Fruit fly (Drosophila melanogaster): Measurements from ENCODE around the gene CG31817.

The CG31817 gene

DNA sequence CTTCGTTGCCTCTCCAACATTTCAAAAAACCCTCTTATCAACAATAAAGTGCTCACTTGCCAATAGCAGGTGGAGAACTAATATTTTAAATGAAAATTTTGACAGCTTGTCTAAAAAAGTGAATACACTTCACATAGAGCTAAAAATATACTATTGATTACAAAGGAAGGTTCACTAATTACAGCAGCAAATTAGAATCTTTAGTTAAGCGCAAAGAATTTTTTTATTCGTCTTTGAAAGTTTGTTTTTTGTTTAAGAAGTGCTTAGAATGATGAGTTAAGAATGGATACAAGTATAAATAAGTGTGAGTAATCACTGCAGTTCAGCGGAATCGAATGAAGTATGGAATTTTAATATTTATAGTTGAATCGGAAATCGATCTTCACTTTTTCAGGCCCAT is 4.5 kb upstream of the CG31817 start, which contains the start of gene CG44405:
Gene CG44405, minus strand, starts transcription at position 101 of the 400 bp plus-strand sequence.
- TF ChIP-seq psq (optimal IDR thresholded peaks at IDR 0.05) = no peak
- no peak for TF ChIP-seq Sin3A (optimal IDR thresholded peaks at IDR 0.05)
- TF ChIP-seq h (optimal IDR thresholded peaks at IDR 0.05) = no peak
- no peak for TF ChIP-seq insv (optimal IDR thresholded peaks at IDR 0.05)
- no peak for TF ChIP-seq Myc (optimal IDR thresholded peaks at IDR 0.05)
- no peak for TF ChIP-seq ttk (optimal IDR thresholded peaks at IDR 0.05)

DNA sequence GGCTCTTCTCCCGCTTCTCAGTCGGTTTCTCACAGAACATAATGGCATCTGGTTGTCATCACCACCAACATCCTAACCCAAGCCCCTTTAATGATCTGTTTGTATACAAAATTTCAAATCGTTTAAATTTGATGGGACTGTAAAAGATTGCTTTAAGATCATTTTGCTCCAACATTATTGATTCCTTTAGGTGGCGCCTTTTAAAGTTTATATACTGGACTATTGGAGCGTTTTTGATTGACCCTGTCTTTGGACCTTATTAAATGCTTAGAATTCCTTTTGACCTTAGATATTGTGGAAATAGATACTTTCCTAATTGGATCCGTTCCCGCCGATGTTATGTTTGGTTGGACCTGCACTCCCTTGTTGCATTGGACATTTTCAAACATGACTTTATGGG is 2.6 kb upstream of the CG31817 start, which contains the start of gene CG42266:
Gene CG42266, minus strand, starts transcription at position 101 of the 400 bp plus-strand sequence.
- no peak for TF ChIP-seq psq (optimal IDR thresholded peaks at IDR 0.05)
- TF ChIP-seq insv (optimal IDR thresholded peaks at IDR 0.05) = no peak
- no peak for TF ChIP-seq ttk (optimal IDR thresholded peaks at IDR 0.05)
- TF ChIP-seq h (optimal IDR thresholded peaks at IDR 0.05) = no peak
- no peak for TF ChIP-seq Sin3A (optimal IDR thresholded peaks at IDR 0.05)
- no peak for TF ChIP-seq Myc (optimal IDR thresholded peaks at IDR 0.05)

DNA sequence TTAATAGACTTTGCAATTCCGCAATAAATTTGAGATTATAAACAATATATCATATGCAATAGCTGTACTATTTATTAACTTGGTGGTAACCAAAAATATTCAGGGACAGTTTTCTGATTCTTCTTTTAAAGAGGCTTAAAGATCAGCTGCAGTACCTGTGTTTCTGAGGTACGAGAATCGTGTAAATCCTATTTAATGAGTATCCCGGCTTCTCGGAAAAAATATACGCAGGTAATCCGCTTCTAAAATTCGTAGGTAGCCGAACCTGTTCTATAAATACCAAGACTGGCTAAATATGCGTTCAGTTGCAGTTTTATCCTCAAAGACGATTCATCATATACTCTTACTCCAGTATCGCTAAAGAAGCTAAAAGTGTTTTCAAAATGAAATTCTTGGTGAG is 8.1 kb downstream of the CG31817 start, which contains the start of gene CG4440:
Gene CG4440, plus strand, starts transcription at position 301 of the 400 bp plus-strand sequence.
- no peak for TF ChIP-seq psq (optimal IDR thresholded peaks at IDR 0.05)
- no peak for TF ChIP-seq insv (optimal IDR thresholded peaks at IDR 0.05)
- TF ChIP-seq Sin3A (optimal IDR thresholded peaks at IDR 0.05) = no peak
- TF ChIP-seq ttk (optimal IDR thresholded peaks at IDR 0.05) = no peak
- no peak for TF ChIP-seq h (optimal IDR thresholded peaks at IDR 0.05)
- TF ChIP-seq Myc (optimal IDR thresholded peaks at IDR 0.05) = no peak

DNA sequence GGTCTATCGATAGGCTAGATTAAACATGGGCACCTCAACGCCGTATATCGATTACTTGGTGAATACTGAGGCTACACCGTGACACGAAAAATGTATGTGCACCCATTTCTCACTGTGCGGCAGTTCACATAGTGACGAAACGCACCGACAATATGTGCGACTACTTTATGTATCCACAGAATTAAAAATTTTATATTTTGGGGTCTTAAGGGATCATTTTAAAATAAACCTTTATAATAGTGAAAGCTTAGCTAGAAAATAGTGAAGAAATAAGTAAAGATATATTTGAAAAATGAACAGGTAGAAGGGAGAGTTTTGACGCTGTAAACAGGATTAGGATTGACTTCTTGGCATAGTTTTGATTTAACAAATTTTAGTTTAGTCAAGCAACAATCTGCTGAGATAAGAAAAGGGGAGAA is 8.6 kb downstream of the CG31817 start, which contains the start of gene mRpL4:
Gene mRpL4, minus strand, starts transcription at position 31 of the 419 bp plus-strand sequence.
- no peak for TF ChIP-seq Sin3A (optimal IDR thresholded peaks at IDR 0.05)

DNA sequence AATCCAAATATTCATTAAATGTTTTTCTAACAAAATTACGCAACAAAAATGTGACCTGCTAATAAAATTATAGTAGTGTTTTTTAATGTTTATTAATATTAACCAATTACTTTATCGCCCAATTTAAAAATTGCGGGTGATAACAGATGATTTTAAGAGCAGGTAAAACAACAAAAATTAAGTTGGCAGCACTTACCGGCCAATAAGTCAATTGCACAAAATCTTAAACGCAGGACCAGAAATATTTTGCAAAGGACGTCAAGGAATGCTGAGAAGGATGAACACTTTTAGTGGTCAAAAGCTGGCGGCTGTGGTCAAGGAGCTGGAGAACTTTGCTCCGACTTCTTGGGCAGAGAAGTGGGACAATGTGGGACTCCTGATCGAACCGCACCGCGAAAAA is 10.8 kb downstream of the CG31817 start, which contains the start of gene CG4278:
Gene CG4278, plus strand, starts transcription at position 178 of the 400 bp plus-strand sequence.
- no peak for TF ChIP-seq Sin3A (optimal IDR thresholded peaks at IDR 0.05)
- TF ChIP-seq Myc (optimal IDR thresholded peaks at IDR 0.05) = no peak
- TF ChIP-seq ttk (optimal IDR thresholded peaks at IDR 0.05) = no peak
- TF ChIP-seq insv (optimal IDR thresholded peaks at IDR 0.05) = no peak
- no peak for TF ChIP-seq h (optimal IDR thresholded peaks at IDR 0.05)
- no peak for TF ChIP-seq psq (optimal IDR thresholded peaks at IDR 0.05)

DNA sequence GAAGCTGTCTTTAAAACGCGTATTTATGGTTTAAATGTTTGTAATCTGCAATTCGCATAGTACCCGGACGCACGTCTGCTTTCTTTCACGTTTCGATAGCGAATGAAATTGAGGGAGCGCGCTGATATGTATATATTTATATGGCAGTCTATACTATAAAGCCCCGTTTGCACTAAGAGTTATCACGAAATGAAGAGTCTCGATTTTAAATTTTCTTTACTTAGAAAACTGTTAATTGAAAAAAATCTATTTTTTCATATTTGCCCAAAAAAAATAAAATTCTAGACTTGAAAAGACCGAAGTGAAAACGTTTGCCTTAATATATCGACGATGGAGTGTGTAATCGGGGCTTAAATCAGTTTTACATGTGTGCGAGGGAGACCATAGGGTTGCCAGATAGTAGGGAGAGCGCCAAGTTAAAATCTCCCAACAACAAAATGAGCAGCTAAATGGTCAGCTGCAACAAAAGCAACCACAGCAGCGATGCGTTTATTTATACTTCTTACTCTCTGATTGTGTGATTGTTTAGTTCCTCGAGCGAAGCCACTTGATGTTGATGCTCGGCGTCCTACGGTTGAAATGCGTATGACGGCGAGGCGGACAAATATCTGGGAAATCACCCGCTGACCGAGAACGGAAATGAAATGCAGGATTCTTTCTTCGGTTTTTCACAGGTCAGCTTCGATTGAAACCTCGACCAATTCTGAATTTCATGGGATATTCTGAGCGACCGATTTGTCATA is 12.0 kb downstream of the CG31817 start, which contains the start of gene cact:
Gene cact, minus strand, starts transcription at position 693 of the 743 bp plus-strand sequence.
- TF ChIP-seq Sin3A (optimal IDR thresholded peaks at IDR 0.05) = no peak
- no peak for TF ChIP-seq psq (optimal IDR thresholded peaks at IDR 0.05)
- no peak for TF ChIP-seq insv (optimal IDR thresholded peaks at IDR 0.05)
- TF ChIP-seq h (optimal IDR thresholded peaks at IDR 0.05) = no peak
- no peak for TF ChIP-seq Myc (optimal IDR thresholded peaks at IDR 0.05)
- no peak for TF ChIP-seq ttk (optimal IDR thresholded peaks at IDR 0.05)

DNA sequence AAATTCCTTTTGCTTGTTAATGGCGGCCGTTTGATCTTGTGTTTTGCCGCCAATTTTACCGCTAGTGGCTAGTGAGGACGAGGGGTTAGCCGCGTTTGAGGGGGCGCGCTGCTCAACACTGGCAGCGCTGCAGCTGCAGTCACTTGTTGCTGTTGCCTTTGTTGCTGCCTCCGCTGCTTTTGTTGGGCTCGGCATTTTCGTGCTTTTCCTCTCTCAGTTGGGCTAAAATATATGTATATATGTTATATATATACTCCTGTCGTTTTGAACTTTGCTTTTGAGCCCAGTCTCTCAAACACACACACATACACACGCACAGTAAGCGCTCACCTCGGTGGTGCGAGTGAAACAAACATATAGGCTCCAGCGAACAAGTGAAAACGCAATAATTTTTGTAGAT is 12.9 kb downstream of the CG31817 start:
- TF ChIP-seq insv (optimal IDR thresholded peaks at IDR 0.05) (no peak), psq (optimal IDR thresholded peaks at IDR 0.05) (no peak), h (optimal IDR thresholded peaks at IDR 0.05) (no peak), Myc (optimal IDR thresholded peaks at IDR 0.05) (no peak), Sin3A (optimal IDR thresholded peaks at IDR 0.05) (no peak), ttk (optimal IDR thresholded peaks at IDR 0.05) (no peak)

DNA sequence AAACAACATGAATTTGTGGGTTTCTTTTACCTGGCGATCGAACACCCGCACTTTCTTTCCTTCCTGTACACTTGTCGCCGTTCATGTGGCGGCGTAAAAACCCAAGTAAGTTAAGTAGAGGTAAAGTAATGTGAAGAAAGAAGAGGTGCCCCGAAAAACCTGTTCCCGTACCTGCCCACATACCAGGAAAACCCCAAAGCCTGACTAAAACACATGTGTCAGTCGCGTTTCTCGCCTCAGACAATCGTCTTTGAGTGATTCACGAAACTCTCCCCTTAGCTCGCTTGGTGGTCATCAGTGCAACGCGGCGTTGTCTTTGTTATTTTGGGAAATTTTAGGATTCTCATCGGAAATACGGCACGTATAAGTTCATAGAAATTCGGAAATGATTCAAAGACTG is 14.1 kb downstream of the CG31817 start:
- no peak for TF ChIP-seq Myc (optimal IDR thresholded peaks at IDR 0.05)
- no peak for TF ChIP-seq insv (optimal IDR thresholded peaks at IDR 0.05)
- no peak for TF ChIP-seq Sin3A (optimal IDR thresholded peaks at IDR 0.05)
- no peak for TF ChIP-seq psq (optimal IDR thresholded peaks at IDR 0.05)
- TF ChIP-seq ttk (optimal IDR thresholded peaks at IDR 0.05) = no peak
- TF ChIP-seq h (optimal IDR thresholded peaks at IDR 0.05) = no peak

DNA sequence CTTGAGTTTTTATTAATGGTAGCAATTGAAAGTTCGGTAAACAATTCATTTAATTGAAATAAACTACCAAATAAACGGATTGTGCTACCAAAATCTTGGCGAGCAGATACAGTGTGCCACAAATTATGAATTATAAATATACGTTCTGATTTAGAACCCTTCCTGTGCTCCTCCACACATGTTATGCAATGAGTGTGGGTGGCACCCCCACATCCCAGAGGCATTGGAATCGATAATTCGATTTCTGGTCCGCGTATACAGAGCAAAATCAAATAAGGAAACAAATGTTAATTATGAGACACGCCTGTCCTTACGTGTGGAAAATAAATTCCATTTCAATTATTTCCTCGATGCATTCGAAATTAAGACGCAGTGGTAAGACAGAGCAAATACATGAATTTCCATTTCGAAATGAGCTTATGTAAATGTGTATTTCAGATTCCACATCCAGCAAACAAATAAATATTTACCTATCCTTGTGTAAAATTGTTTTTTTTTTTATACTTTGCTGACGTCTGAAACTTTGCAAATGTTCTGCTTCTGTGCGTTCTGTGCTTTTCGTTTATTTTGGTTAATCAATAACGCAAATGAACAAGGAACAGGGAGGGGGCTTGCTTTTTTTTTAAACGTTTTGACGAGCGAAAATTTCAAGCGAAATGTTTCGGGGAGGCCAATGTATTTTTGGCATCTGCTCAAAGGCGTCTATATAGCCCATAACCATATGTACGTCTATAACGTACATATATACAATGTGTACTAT is 15.6 kb downstream of the CG31817 start:
- no peak for TF ChIP-seq psq (optimal IDR thresholded peaks at IDR 0.05)
- no peak for TF ChIP-seq ttk (optimal IDR thresholded peaks at IDR 0.05)
- TF ChIP-seq insv (optimal IDR thresholded peaks at IDR 0.05) = no peak
- TF ChIP-seq h (optimal IDR thresholded peaks at IDR 0.05) = no peak
- TF ChIP-seq Sin3A (optimal IDR thresholded peaks at IDR 0.05) = no peak
- no peak for TF ChIP-seq Myc (optimal IDR thresholded peaks at IDR 0.05)

DNA sequence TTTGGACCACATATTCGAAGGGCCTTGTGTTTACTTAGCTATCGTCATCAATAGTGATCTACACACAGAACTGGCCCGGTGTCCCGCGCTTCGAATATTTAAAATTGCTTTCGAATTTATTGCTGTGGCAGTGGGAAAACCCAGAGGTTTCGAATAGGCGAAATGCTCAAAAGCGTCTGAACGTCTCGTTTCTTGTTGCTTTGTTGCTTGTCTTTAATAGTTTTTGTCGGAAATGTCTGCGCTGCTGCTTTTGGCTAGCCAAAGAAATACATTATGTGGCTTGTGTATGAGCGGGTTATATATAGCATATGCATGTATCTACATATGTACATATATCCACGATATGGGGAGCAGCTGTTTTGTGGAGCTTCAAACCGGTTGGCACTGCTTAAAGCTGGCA is 16.5 kb downstream of the CG31817 start:
- TF ChIP-seq ttk (optimal IDR thresholded peaks at IDR 0.05) = no peak
- no peak for TF ChIP-seq h (optimal IDR thresholded peaks at IDR 0.05)
- TF ChIP-seq Sin3A (optimal IDR thresholded peaks at IDR 0.05) = no peak
- TF ChIP-seq psq (optimal IDR thresholded peaks at IDR 0.05) = no peak
- TF ChIP-seq insv (optimal IDR thresholded peaks at IDR 0.05) = no peak
- TF ChIP-seq Myc (optimal IDR thresholded peaks at IDR 0.05) = no peak

DNA sequence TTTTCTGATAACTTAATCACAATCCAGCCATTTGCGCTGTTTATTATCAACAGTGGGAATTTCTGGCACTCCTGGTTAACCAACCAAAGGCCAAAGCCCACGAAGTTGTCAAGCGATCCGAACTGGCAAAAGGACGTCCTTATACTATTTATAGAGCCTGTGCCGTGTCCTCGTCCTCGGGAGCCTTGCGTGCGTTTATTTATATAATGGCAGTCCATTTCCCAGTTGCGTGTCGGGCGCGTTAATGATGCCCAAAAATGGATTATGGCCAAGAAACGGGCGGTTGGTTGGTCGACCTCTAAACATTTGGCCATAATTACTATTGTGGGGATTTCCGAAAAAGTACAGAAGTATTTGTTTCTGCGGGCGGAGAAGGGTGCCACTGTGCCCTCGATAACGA is 17.3 kb downstream of the CG31817 start:
- no peak for TF ChIP-seq insv (optimal IDR thresholded peaks at IDR 0.05)
- TF ChIP-seq psq (optimal IDR thresholded peaks at IDR 0.05) = no peak
- no peak for TF ChIP-seq ttk (optimal IDR thresholded peaks at IDR 0.05)
- TF ChIP-seq h (optimal IDR thresholded peaks at IDR 0.05) = no peak

DNA sequence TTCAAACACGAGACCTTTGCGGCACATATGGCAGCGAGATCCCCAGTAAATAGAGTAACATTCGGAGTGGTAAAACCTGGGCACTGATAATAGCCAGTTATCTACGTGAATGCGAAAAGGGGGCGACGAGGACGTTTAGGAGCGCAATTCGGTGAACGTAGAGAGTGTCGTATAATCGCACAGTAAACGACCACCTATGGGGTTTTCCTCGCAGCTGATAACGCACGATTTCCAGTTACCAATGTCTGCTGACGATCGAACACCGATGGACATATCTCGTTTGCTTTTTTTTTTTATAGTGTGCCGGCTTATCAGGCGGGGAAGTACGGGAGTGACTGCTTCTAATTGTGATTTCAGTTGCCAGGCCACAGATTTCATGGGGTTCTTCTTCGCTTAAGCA is 17.9 kb downstream of the CG31817 start:
- TF ChIP-seq Sin3A (optimal IDR thresholded peaks at IDR 0.05) (no peak), psq (optimal IDR thresholded peaks at IDR 0.05) (no peak), insv (optimal IDR thresholded peaks at IDR 0.05) (no peak), Myc (optimal IDR thresholded peaks at IDR 0.05) (no peak), ttk (optimal IDR thresholded peaks at IDR 0.05) (no peak), h (optimal IDR thresholded peaks at IDR 0.05) (no peak)

Data from Kc167 (cell line).